Fruit fly (Drosophila melanogaster) S2 (cell line): ENCODE data around the gene CG13996.
A peak's percentile ranks its signal among the peaks of the same experiment; 100 is the strongest.

Experiments used
- CG8478 ChIP-seq: fragments of >200 bp; optimal IDR thresholded peaks from 2 replicates; lab custom pipeline; 2018
- CTCF ChIP-seq, 2 experiments: fragments of >200 bp; optimal IDR thresholded peaks; 2 replicates each; lab custom pipeline; 2018

dm6 chr2L:5982334-5982987 is 38.2 kb upstream of the CG13996 start:
- no peak for TF ChIP-seq CG8478
- peak; percentile 17 to 70 for TF ChIP-seq CTCF (optimal IDR thresholded peaks at IDR 0.05; lab: Kevin White, UChicago)
